Worm (Caenorhabditis elegans) whole organism, L3 larva: ENCODE results near the gene egl-4.

Experiments
- elt-3 ChIP-seq, 3 experiments: fragments of 150-350 bp in 1 of 3; sonication (generic microtip) in 2 of 3; optimal IDR thresholded peaks; 2 replicates in 2 of 3; 4 replicates in 1 of 3; lab custom pipeline; 2014 to 2017; ENCODE audit warnings: missing biosample characterization in 3 of 3, missing genetic modification characterization in 3 of 3
- nhr-11 ChIP-seq: fragments of 150-350 bp; optimal IDR thresholded peaks from 2 replicates; lab custom pipeline; 2014; ENCODE audit warnings: missing biosample characterization, missing genetic modification characterization
- nhr-77 ChIP-seq: fragments of 150-350 bp; optimal IDR thresholded peaks from 2 replicates; lab custom pipeline; 2014; ENCODE audit warnings: missing biosample characterization, missing genetic modification characterization
- pqm-1 ChIP-seq: fragments of 150-350 bp; optimal IDR thresholded peaks from 2 replicates; lab custom pipeline; 2017; ENCODE audit warnings: missing biosample characterization, missing genetic modification characterization, inconsistent platforms
- snpc-4 ChIP-seq: fragments of 150-350 bp; optimal IDR thresholded peaks from 2 replicates; lab custom pipeline; 2014; ENCODE audit warnings: missing biosample characterization, missing genetic modification characterization
- ztf-4 ChIP-seq: fragments of 150-350 bp; optimal IDR thresholded peaks from 2 replicates; lab custom pipeline; 2014; ENCODE audit warnings: missing biosample characterization, missing genetic modification characterization

ce11 chrIV:1911273-1911672, 63.4 kb downstream of the egl-4 start:
- TF ChIP-seq elt-3 (tag; optimal IDR thresholded peaks at IDR 0.05; lab: Kevin White, UChicago) = no peak
- TF ChIP-seq nhr-77 = no peak
- no peak for TF ChIP-seq nhr-11
- no peak for TF ChIP-seq ztf-4
- TF ChIP-seq snpc-4 (tag; lab: Kevin White, UChicago) = no peak
- no peak for TF ChIP-seq pqm-1 (tag; lab: Kevin White, UChicago)
